Fruit fly (Drosophila melanogaster): Measurements from ENCODE around the gene Rpt3.

Gene Rpt3

dm6 chrX:11137566-11138186 lies 12.8 kb downstream of the Rpt3 start, which contains the start of gene CDK2AP1 (continued):
- TF ChIP-seq Xbp1 (GFP tag; optimal IDR thresholded peaks at IDR 0.05) (peak; percentile 32), fd102C (GFP tag; optimal IDR thresholded peaks at IDR 0.05) (no peak), al (GFP tag; IDR thresholded peaks at IDR 0.05) (no peak), pita (GFP tag; optimal IDR thresholded peaks at IDR 0.05) (no peak), CkIIα-i1 (GFP tag; IDR thresholded peaks at IDR 0.05) (no peak), Fer1 (GFP tag; optimal IDR thresholded peaks at IDR 0.05) (no peak), CG14050 (GFP tag; IDR thresholded peaks at IDR 0.05) (no peak), CTCF (GFP tag; optimal IDR thresholded peaks at IDR 0.05) (no peak), bbx (GFP tag; IDR thresholded peaks at IDR 0.05; ENCODE audit: partially characterized antibody) (peak; percentile 83), cas (GFP tag; IDR thresholded peaks at IDR 0.05) (no peak), CoRest (tag; optimal IDR thresholded peaks at IDR 0.05) (peak; percentile 19), sqz (GFP tag; optimal IDR thresholded peaks at IDR 0.05) (no peak), CG18011 (GFP tag; optimal IDR thresholded peaks at IDR 0.05) (no peak), p53 (GFP tag; optimal IDR thresholded peaks at IDR 0.05) (no peak), CG14860 (GFP tag; IDR thresholded peaks at IDR 0.05; ENCODE audit: partially characterized antibody) (peak; percentile 72), Max (GFP tag; optimal IDR thresholded peaks at IDR 0.05) (no peak), Dp (GFP tag; optimal IDR thresholded peaks at IDR 0.05) (no peak), jing (GFP tag; optimal IDR thresholded peaks at IDR 0.05) (no peak), CG1602 (GFP tag; optimal IDR thresholded peaks at IDR 0.05) (no peak), HLH54F (GFP tag; optimal IDR thresholded peaks at IDR 0.05) (peak; percentile 42), HmgD (GFP tag; optimal IDR thresholded peaks at IDR 0.05) (peak; percentile 30), CG10366 (GFP tag; IDR thresholded peaks at IDR 0.05) (no peak), croc (GFP tag; conservative IDR thresholded peaks at IDR 0.05) (no peak), NC2α (GFP tag; optimal IDR thresholded peaks at IDR 0.05) (no peak), CG4730 (GFP tag; IDR thresholded peaks at IDR 0.05) (no peak), CG34422 (GFP tag; IDR thresholded peaks at IDR 0.05) (no peak), grau (tag; optimal IDR thresholded peaks at IDR 0.05) (peak; percentile 33), unpg (GFP tag; optimal IDR thresholded peaks at IDR 0.05) (peak; percentile 24), Bteb2 (GFP tag; optimal IDR thresholded peaks at IDR 0.05) (no peak), CG6272 (GFP tag; IDR thresholded peaks at IDR 0.05) (no peak), CG1603 (tag; optimal IDR thresholded peaks at IDR 0.05) (peak; percentile 77), pum (GFP tag; optimal IDR thresholded peaks at IDR 0.05) (peak; percentile 22), Atf3 (GFP tag; optimal IDR thresholded peaks at IDR 0.05) (peak; percentile 48), Jarid2 (GFP tag; optimal IDR thresholded peaks at IDR 0.05) (no peak), CG15514 (GFP tag; optimal IDR thresholded peaks at IDR 0.05) (peak; percentile 68), CG16863 (GFP tag; optimal IDR thresholded peaks at IDR 0.05) (peak; percentile 12), CG3281 (GFP tag; optimal IDR thresholded peaks at IDR 0.05) (no peak), CG2120 (GFP tag; optimal IDR thresholded peaks at IDR 0.05) (peak; percentile 32), Optix (GFP tag; IDR thresholded peaks at IDR 0.05) (no peak), nau (GFP tag; optimal IDR thresholded peaks at IDR 0.05) (no peak), MESR4 (GFP tag; optimal IDR thresholded peaks at IDR 0.05) (peak; percentile 88), GATAe (GFP tag; conservative IDR thresholded peaks at IDR 0.05) (no peak), CG18476 (GFP tag; optimal IDR thresholded peaks at IDR 0.05) (no peak), salm (tag; optimal IDR thresholded peaks at IDR 0.05) (no peak), Mad (GFP tag; optimal IDR thresholded peaks at IDR 0.05) (no peak), E2f1 (GFP tag; IDR thresholded peaks at IDR 0.05) (no peak), peb (GFP tag; IDR thresholded peaks at IDR 0.05) (no peak), CG6683 (GFP tag; optimal IDR thresholded peaks at IDR 0.05) (no peak), CG7987 (GFP tag; optimal IDR thresholded peaks at IDR 0.05) (no peak), Taf1 (GFP tag; IDR thresholded peaks at IDR 0.05) (no peak), CG8089 (GFP tag; optimal IDR thresholded peaks at IDR 0.05) (no peak), Ets97D (GFP tag; optimal IDR thresholded peaks at IDR 0.05) (peak; percentile 38)
